Fruit fly (Drosophila melanogaster) whole organism, embryonic: ENCODE data around the gene Pdi.

ENCODE experiments used
- Adf1 ChIP-seq: fragments of 200-800 bp; sonication (Bioruptor generic); IDR thresholded peaks from 2 replicates; pipeline ENCODE4 v1.3.6; 2022; ENCODE audit warnings: missing biosample characterization, missing genetic modification characterization
- BEAF-32 ChIP-seq: fragments of 200-800 bp; sonication (Bioruptor generic); optimal IDR thresholded peaks from 3 replicates; lab custom pipeline; 2017; ENCODE audit warnings: missing biosample characterization, missing genetic modification characterization, mild to moderate bottlenecking, moderate library complexity, missing genetic modification reagents
- CG10274 ChIP-seq: fragments of 200-800 bp; sonication (Bioruptor generic); optimal IDR thresholded peaks from 3 replicates; lab custom pipeline; 2017; ENCODE audit warnings: missing biosample characterization, mild to moderate bottlenecking, missing genetic modification characterization
- CG1647 ChIP-seq: fragments of 200-800 bp; sonication (Bioruptor generic); optimal IDR thresholded peaks from 3 replicates; lab custom pipeline; 2016; ENCODE audit warnings: missing biosample characterization, missing genetic modification characterization
- CG16779 ChIP-seq: fragments of 200-800 bp; sonication (Bioruptor generic); IDR thresholded peaks from 2 replicates; pipeline ENCODE4 v1.3.6; 2022; ENCODE audit warnings: missing biosample characterization, missing genetic modification characterization
- CG17612 ChIP-seq: fragments of 200-800 bp; sonication (Bioruptor generic); IDR thresholded peaks from 2 replicates; pipeline ENCODE4 v1.3.6; 2022; ENCODE audit warnings: missing biosample characterization, missing genetic modification characterization
- CG2120 ChIP-seq: fragments of 200-800 bp; sonication (Bioruptor generic); optimal IDR thresholded peaks from 3 replicates; lab custom pipeline; 2016; ENCODE audit warnings: missing biosample characterization, missing genetic modification characterization
- CG3995 ChIP-seq: fragments of 200-800 bp; sonication (Bioruptor generic); optimal IDR thresholded peaks from 3 replicates; lab custom pipeline; 2016; ENCODE audit warnings: missing biosample characterization, missing genetic modification characterization
- CG5245 ChIP-seq: fragments of 200-800 bp; sonication (Bioruptor generic); optimal IDR thresholded peaks from 3 replicates; lab custom pipeline; 2016; ENCODE audit warnings: missing biosample characterization, missing genetic modification characterization
- CG5953 ChIP-seq: fragments of 200-800 bp; sonication (Bioruptor generic); IDR thresholded peaks from 2 replicates; pipeline ENCODE4 v1.3.6; 2022; ENCODE audit warnings: missing biosample characterization, missing genetic modification characterization
- CG6272 ChIP-seq: fragments of 200-800 bp; sonication (Bioruptor generic); IDR thresholded peaks from 2 replicates; pipeline ENCODE4 v1.3.6; 2022; ENCODE audit warnings: missing biosample characterization, missing genetic modification characterization
- CG6765 ChIP-seq: fragments of 200-800 bp; sonication (Bioruptor generic); optimal IDR thresholded peaks from 3 replicates; lab custom pipeline; 2017; ENCODE audit warnings: missing biosample characterization, mild to moderate bottlenecking, missing genetic modification characterization
- CG7839 ChIP-seq: fragments of 200-800 bp; sonication (Bioruptor generic); optimal IDR thresholded peaks from 3 replicates; lab custom pipeline; 2018; ENCODE audit warnings: missing biosample characterization, mild to moderate bottlenecking, missing genetic modification characterization, moderate library complexity
- CG7928 ChIP-seq: fragments of 200-800 bp; sonication (Bioruptor generic); optimal IDR thresholded peaks from 2 replicates; lab custom pipeline; 2017; ENCODE audit warnings: missing biosample characterization, mild to moderate bottlenecking, missing genetic modification characterization
- CG7987 ChIP-seq: fragments of 200-800 bp; sonication (Bioruptor generic); optimal IDR thresholded peaks from 2 replicates; lab custom pipeline; 2018; ENCODE audit warnings: missing biosample characterization, mild to moderate bottlenecking, missing genetic modification characterization, moderate library complexity
- CG8290 ChIP-seq, 3 experiments: fragments of 200-800 bp; sonication (Bioruptor generic); optimal IDR thresholded peaks; 2 replicates each; lab custom pipeline; 2016 to 2019; ENCODE audit warnings: missing biosample characterization in 3 of 3, missing genetic modification characterization in 3 of 3, mild to moderate bottlenecking in 2 of 3, moderate library complexity in 1 of 3
- CG9797 ChIP-seq: fragments of 200-800 bp; sonication (Bioruptor generic); optimal IDR thresholded peaks from 3 replicates; lab custom pipeline; 2018; ENCODE audit warnings: missing biosample characterization, mild to moderate bottlenecking, missing genetic modification characterization
- CHES-1-like ChIP-seq: fragments of 200-800 bp; sonication (Bioruptor generic); optimal IDR thresholded peaks from 2 replicates; lab custom pipeline; 2016; ENCODE audit warnings: missing biosample characterization, missing genetic modification characterization
- CoRest ChIP-seq: fragments of 200-800 bp; sonication (Bioruptor generic); optimal IDR thresholded peaks from 3 replicates; lab custom pipeline; 2018; ENCODE audit warnings: missing biosample characterization, mild to moderate bottlenecking, missing genetic modification characterization, moderate library complexity
- Dbx ChIP-seq: fragments of 200-800 bp; sonication (Bioruptor generic); IDR thresholded peaks from 3 replicates; pipeline ENCODE4 v1.3.6; 2022; ENCODE audit warnings: missing biosample characterization, missing genetic modification characterization
- Hr51 ChIP-seq, 2 experiments: fragments of 200-800 bp; sonication (Bioruptor generic); optimal IDR thresholded peaks; 2 replicates in 1 of 2; 3 replicates in 1 of 2; lab custom pipeline; 2016 to 2018; ENCODE audit warnings: missing biosample characterization in 2 of 2, missing genetic modification characterization in 2 of 2, mild to moderate bottlenecking in 1 of 2, moderate library complexity in 1 of 2
- Hsf ChIP-seq: fragments of 200-800 bp; sonication (Bioruptor generic); optimal IDR thresholded peaks from 3 replicates; lab custom pipeline; 2016; ENCODE audit warnings: missing biosample characterization, missing genetic modification characterization
- MESR4 ChIP-seq: fragments of 200-800 bp; sonication (Bioruptor generic); optimal IDR thresholded peaks from 2 replicates; lab custom pipeline; 2018; ENCODE audit warnings: missing biosample characterization, mild to moderate bottlenecking, missing genetic modification characterization, moderate library complexity
- Max ChIP-seq: fragments of 200-800 bp; sonication (Bioruptor generic); optimal IDR thresholded peaks from 2 replicates; lab custom pipeline; 2016; ENCODE audit warnings: missing biosample characterization, mild to moderate bottlenecking, missing genetic modification characterization
- Mes4 ChIP-seq: fragments of 200-800 bp; sonication (Bioruptor generic); optimal IDR thresholded peaks from 2 replicates; lab custom pipeline; 2016; ENCODE audit warnings: missing biosample characterization, missing genetic modification characterization
- Mrtf ChIP-seq: fragments of 200-800 bp; sonication (Bioruptor generic); IDR thresholded peaks from 3 replicates; pipeline ENCODE4 v1.3.6; 2022; ENCODE audit warnings: missing biosample characterization, missing genetic modification characterization
- Myb ChIP-seq: fragments of 200-800 bp; sonication (Bioruptor generic); optimal IDR thresholded peaks from 2 replicates; lab custom pipeline; 2016; ENCODE audit warnings: missing biosample characterization, missing genetic modification characterization
- Nf-YC ChIP-seq: fragments of 200-800 bp; optimal IDR thresholded peaks from 3 replicates; lab custom pipeline; 2019; ENCODE audit warnings: missing biosample characterization, mild to moderate bottlenecking, missing genetic modification characterization, moderate library complexity
- NfI ChIP-seq: fragments of 200-800 bp; sonication (Bioruptor generic); optimal IDR thresholded peaks from 3 replicates; lab custom pipeline; 2018; ENCODE audit warnings: missing biosample characterization, mild to moderate bottlenecking, missing genetic modification characterization, moderate library complexity
- Xrp1 ChIP-seq: fragments of 200-800 bp; sonication (Bioruptor generic); IDR thresholded peaks from 2 replicates; pipeline ENCODE4 v1.3.6; 2022; ENCODE audit warnings: missing biosample characterization, missing genetic modification characterization
- YL-1 ChIP-seq: fragments of 200-800 bp; sonication (Bioruptor generic); optimal IDR thresholded peaks from 3 replicates; lab custom pipeline; 2017; ENCODE audit warnings: missing biosample characterization, mild to moderate bottlenecking, missing genetic modification characterization
- ash1 ChIP-seq: fragments of 200-800 bp; sonication (Bioruptor generic); optimal IDR thresholded peaks from 2 replicates; lab custom pipeline; 2018; ENCODE audit warnings: missing biosample characterization, mild to moderate bottlenecking, missing genetic modification characterization
- chn ChIP-seq: fragments of 200-800 bp; sonication (Bioruptor generic); optimal IDR thresholded peaks from 2 replicates; lab custom pipeline; 2016; ENCODE audit warnings: missing biosample characterization, missing genetic modification characterization
- dpn ChIP-seq, 2 experiments: fragments of 200-800 bp; sonication (Bioruptor generic); optimal IDR thresholded peaks; 3 replicates each; lab custom pipeline; 2016; ENCODE audit warnings: missing biosample characterization in 2 of 2, missing genetic modification characterization in 2 of 2
- ftz-f1 ChIP-seq: fragments of 200-800 bp; sonication (Bioruptor generic); optimal IDR thresholded peaks from 2 replicates; lab custom pipeline; 2016; ENCODE audit warnings: missing biosample characterization, missing genetic modification characterization
- gem ChIP-seq: fragments of 200-800 bp; sonication (Bioruptor generic); optimal IDR thresholded peaks from 2 replicates; lab custom pipeline; 2019; ENCODE audit warnings: missing biosample characterization, mild to moderate bottlenecking, missing genetic modification characterization, moderate library complexity
- her ChIP-seq: fragments of 200-800 bp; sonication (Bioruptor generic); optimal IDR thresholded peaks from 2 replicates; lab custom pipeline; 2016; ENCODE audit warnings: missing biosample characterization, missing genetic modification characterization
- maf-S ChIP-seq: fragments of 200-800 bp; sonication (Bioruptor generic); optimal IDR thresholded peaks from 2 replicates; lab custom pipeline; 2016; ENCODE audit warnings: missing biosample characterization, missing genetic modification characterization
- mam ChIP-seq: fragments of 200-800 bp; sonication (Bioruptor generic); optimal IDR thresholded peaks from 3 replicates; lab custom pipeline; 2016; ENCODE audit warnings: missing biosample characterization, missing genetic modification characterization
- odd ChIP-seq: fragments of 200-800 bp; sonication (Bioruptor generic); optimal IDR thresholded peaks from 2 replicates; lab custom pipeline; 2017; ENCODE audit warnings: missing biosample characterization, mild to moderate bottlenecking, missing genetic modification characterization
- otp ChIP-seq: fragments of 200-800 bp; sonication (Bioruptor generic); IDR thresholded peaks from 3 replicates; pipeline ENCODE4, ENCODE4 v1.3.6; 2022; ENCODE audit warnings: missing biosample characterization, missing genetic modification characterization
- peb ChIP-seq: fragments of 200-800 bp; sonication (Bioruptor generic); IDR thresholded peaks from 2 replicates; pipeline ENCODE4 v1.3.6; 2022; ENCODE audit warnings: missing biosample characterization, missing genetic modification characterization
- phol ChIP-seq: fragments of 200-800 bp; sonication (Bioruptor generic); optimal IDR thresholded peaks from 3 replicates; lab custom pipeline; 2018; ENCODE audit warnings: missing biosample characterization, mild to moderate bottlenecking, missing genetic modification characterization, moderate library complexity
- sens ChIP-seq: fragments of 200-800 bp; sonication (Bioruptor generic); peaks from one replicate; lab custom pipeline; 2016; ENCODE audit warnings: missing biosample characterization, missing genetic modification characterization
- slbo ChIP-seq: fragments of 200-800 bp; sonication (Bioruptor generic); IDR thresholded peaks from 2 replicates; pipeline ENCODE4 v1.3.6; 2022; ENCODE audit warnings: missing biosample characterization, missing genetic modification characterization
- sqz ChIP-seq: fragments of 200-800 bp; sonication (Bioruptor generic); optimal IDR thresholded peaks from 3 replicates; lab custom pipeline; 2018; ENCODE audit warnings: missing biosample characterization, mild to moderate bottlenecking, missing genetic modification characterization
- vvl ChIP-seq: fragments of 200-800 bp; sonication (Bioruptor generic); IDR thresholded peaks from 2 replicates; pipeline ENCODE4 v1.3.6; 2022; ENCODE audit warnings: missing biosample characterization, missing genetic modification characterization
- z ChIP-seq: fragments of 200-800 bp; sonication (Bioruptor generic); IDR thresholded peaks from 3 replicates; pipeline ENCODE4 v1.3.6; 2022; ENCODE audit warnings: missing biosample characterization, missing genetic modification characterization
- zfh2 ChIP-seq: fragments of 200-800 bp; sonication (Bioruptor generic); optimal IDR thresholded peaks from 2 replicates; lab custom pipeline; 2016; ENCODE audit warnings: missing biosample characterization, missing genetic modification characterization

Pdi gene

dm6 chr3L:15097878-15098520 is 44.6 kb downstream of the Pdi start, which contains the start of gene Ctps (continued):
- TF ChIP-seq her, result peak; percentile 50
- peak; percentile 43 for TF ChIP-seq Myb (GFP tag; lab: Kevin White, UChicago)
- TF ChIP-seq phol, result peak; percentile 2
- peak; percentile 31 for TF ChIP-seq CG3995 (GFP tag; lab: Kevin White, UChicago)
- 0 out of 2 replicates have a peak, but pooled peaks have one; percentile 12 for TF ChIP-seq Xrp1 (GFP tag; lab: Robert Waterston, UW)
- TF ChIP-seq sens, result peak; percentile 67
- TF ChIP-seq dpn (GFP tag; optimal IDR thresholded peaks at IDR 0.05; lab: Kevin White, UChicago), result peak in 1 of 2 experiments; percentile 5
- no peak for TF ChIP-seq maf-S
- TF ChIP-seq CG6272 (GFP tag; lab: Robert Waterston, UW), result no peak
- TF ChIP-seq slbo (GFP tag; lab: Robert Waterston, UW), result peak; percentile 42; the same call in 1 of the 2 replicates
- peak; percentile 18 for TF ChIP-seq BEAF-32 (GFP tag; lab: Kevin White, UChicago)
- TF ChIP-seq NfI, result peak; percentile 45
- TF ChIP-seq CG7987 (GFP tag; lab: Kevin White, UChicago), result no peak
- TF ChIP-seq CG8290 (GFP tag; optimal IDR thresholded peaks at IDR 0.05; lab: Kevin White, UChicago), result no peak
- TF ChIP-seq CG8290 (tag; optimal IDR thresholded peaks at IDR 0.05; lab: Kevin White, UChicago), result peak in 1 of 2 experiments; percentile 61
- TF ChIP-seq CG9797 (GFP tag; lab: Kevin White, UChicago), result peak; percentile 65
- peak; percentile 21 for TF ChIP-seq mam (GFP tag; lab: Kevin White, UChicago)
- TF ChIP-seq CG1647, result no peak
- peak; percentile 43 for TF ChIP-seq CG2120 (GFP tag; lab: Kevin White, UChicago)
- 0 out of 2 replicates have a peak, but pooled peaks have one; percentile 40 for TF ChIP-seq vvl (GFP tag; lab: Robert Waterston, UW)
- TF ChIP-seq z (GFP tag; lab: Robert Waterston, UW), result 0 out of 3 replicates have a peak, but pooled peaks have one; percentile 7
- peak in 1 of 2 experiments; percentile 15 for TF ChIP-seq Hr51 (GFP tag; optimal IDR thresholded peaks at IDR 0.05; lab: Kevin White, UChicago)
- 0 out of 2 replicates have a peak, but pooled peaks have one; percentile 16 for TF ChIP-seq peb (GFP tag; lab: Robert Waterston, UW)
- no peak for TF ChIP-seq ash1
- TF ChIP-seq CG7928 (GFP tag; lab: Kevin White, UChicago), result no peak
- TF ChIP-seq Nf-YC (tag; lab: Kevin White, UChicago), result no peak
- TF ChIP-seq Mrtf, result no peak
- no peak for TF ChIP-seq CG16779 (GFP tag; lab: Robert Waterston, UW)
- TF ChIP-seq CG5245, result no peak
- TF ChIP-seq MESR4 (GFP tag; lab: Kevin White, UChicago), result peak; percentile 65
- no peak for TF ChIP-seq zfh2 (GFP tag; lab: Kevin White, UChicago)
- TF ChIP-seq Hsf (GFP tag; lab: Kevin White, UChicago), result peak; percentile 3
- TF ChIP-seq CG17612 (GFP tag; lab: Robert Waterston, UW), result no peak

dm6 chr3L:15094589-15095288 is 47.9 kb downstream of the Pdi start, which contains the start of the genes sstn, Plp and GlyRS:
TSS of gene sstn (minus strand) at chr3L:15094719.
TSS of gene Plp (minus strand) at chr3L:15094724.
TSS of gene GlyRS (plus strand) at chr3L:15095142.
- TF ChIP-seq CHES-1-like (GFP tag; lab: Kevin White, UChicago) (no peak), CG7839 (tag; lab: Kevin White, UChicago) (peak; percentile 57), Max (GFP tag; lab: Kevin White, UChicago) (peak; percentile 50), Adf1 (peak; percentile 13; the same call in 1 of the 2 replicates), gem (tag; lab: Kevin White, UChicago) (peak; percentile 59), NfI (peak; percentile 57), otp (GFP tag; lab: Robert Waterston, UW) (no peak), Mes4 (no peak), sqz (GFP tag; lab: Kevin White, UChicago) (peak; percentile 13), Dbx (GFP tag; lab: Robert Waterston, UW) (no peak), chn (GFP tag; lab: Kevin White, UChicago) (no peak), ftz-f1 (no peak), YL-1 (GFP tag; lab: Kevin White, UChicago) (peak; percentile 42), CG6765 (GFP tag; lab: Kevin White, UChicago) (no peak), odd (GFP tag; lab: Kevin White, UChicago) (no peak), CG5953 (GFP tag; lab: Robert Waterston, UW) (no peak), CG10274 (no peak), CoRest (tag; lab: Kevin White, UChicago) (peak; percentile 67)
